Fruit fly (Drosophila melanogaster) whole organism, embryonic: ENCODE measurements around the gene Kmn1.

Experiments
- B-H1 ChIP-seq: fragments of 200-800 bp; sonication (Bioruptor generic); IDR thresholded peaks from 3 replicates; pipeline ENCODE4 v1.3.6; 2022; ENCODE audit warnings: missing biosample characterization, missing genetic modification characterization
- CG10209 ChIP-seq: fragments of 200-800 bp; sonication (Bioruptor generic); optimal IDR thresholded peaks from 3 replicates; lab custom pipeline; 2017; ENCODE audit warnings: missing biosample characterization, mild to moderate bottlenecking, missing genetic modification characterization, missing genetic modification reagents
- CG12104 ChIP-seq: fragments of 200-800 bp; sonication (Bioruptor generic); optimal IDR thresholded peaks from 3 replicates; lab custom pipeline; 2016; ENCODE audit warnings: missing biosample characterization, missing genetic modification characterization
- CG12236 ChIP-seq: fragments of 200-800 bp; sonication (Bioruptor generic); optimal IDR thresholded peaks from 2 replicates; lab custom pipeline; 2016; ENCODE audit warnings: missing biosample characterization, missing genetic modification characterization
- CG12769 ChIP-seq: fragments of 200-800 bp; sonication (Bioruptor generic); optimal IDR thresholded peaks from 2 replicates; lab custom pipeline; 2019; ENCODE audit warnings: missing biosample characterization, mild to moderate bottlenecking, missing genetic modification characterization, moderate library complexity
- CG14710 ChIP-seq: fragments of 200-800 bp; sonication (Bioruptor generic); optimal IDR thresholded peaks from 3 replicates; lab custom pipeline; 2019; ENCODE audit warnings: missing biosample characterization, mild to moderate bottlenecking, missing genetic modification characterization, moderate library complexity
- CG16863 ChIP-seq: fragments of 200-800 bp; sonication (Bioruptor generic); optimal IDR thresholded peaks from 3 replicates; lab custom pipeline; 2016; ENCODE audit warnings: missing biosample characterization, missing genetic modification characterization
- CG1832 ChIP-seq: fragments of 200-800 bp; sonication (Bioruptor generic); optimal IDR thresholded peaks from 2 replicates; lab custom pipeline; 2017; ENCODE audit warnings: missing biosample characterization, mild to moderate bottlenecking, missing genetic modification characterization, inconsistent platforms
- CG2129 ChIP-seq: fragments of 200-800 bp; sonication (Bioruptor generic); IDR thresholded peaks from 2 replicates; pipeline ENCODE4 v1.3.6; 2022; ENCODE audit warnings: missing biosample characterization, missing genetic modification characterization; ENCODE audit not compliant: partially characterized antibody
- CG2875 ChIP-seq: fragments of 200-800 bp; sonication (Bioruptor generic); optimal IDR thresholded peaks from 2 replicates; lab custom pipeline; 2017; ENCODE audit warnings: missing biosample characterization, mild to moderate bottlenecking, missing genetic modification characterization, missing genetic modification reagents
- CG31365 ChIP-seq: fragments of 200-800 bp; sonication (Bioruptor generic); optimal IDR thresholded peaks from 2 replicates; lab custom pipeline; 2018; ENCODE audit warnings: missing biosample characterization, mild to moderate bottlenecking, missing genetic modification characterization
- CG34376 ChIP-seq: fragments of 200-800 bp; sonication (Bioruptor generic); optimal IDR thresholded peaks from 2 replicates; lab custom pipeline; 2018; ENCODE audit warnings: missing biosample characterization, mild to moderate bottlenecking, missing genetic modification characterization
- CG42726 ChIP-seq: fragments of 200-800 bp; sonication (Bioruptor generic); IDR thresholded peaks from 2 replicates; pipeline ENCODE4 v1.3.6; 2022; ENCODE audit warnings: missing biosample characterization, missing genetic modification characterization; ENCODE audit not compliant: partially characterized antibody
- CG6175 ChIP-seq: fragments of 200-800 bp; sonication (Bioruptor generic); IDR thresholded peaks from 3 replicates; pipeline ENCODE4 v1.3.6; 2022; ENCODE audit warnings: missing biosample characterization, missing genetic modification characterization
- CG8388 ChIP-seq: fragments of 200-800 bp; sonication (Bioruptor generic); optimal IDR thresholded peaks from 2 replicates; lab custom pipeline; 2019; ENCODE audit warnings: missing biosample characterization, mild to moderate bottlenecking, missing genetic modification characterization, moderate library complexity
- CG8944 ChIP-seq: fragments of 200-800 bp; sonication (Bioruptor generic); optimal IDR thresholded peaks from 3 replicates; lab custom pipeline; 2016; ENCODE audit warnings: missing biosample characterization, missing genetic modification characterization
- CG9932 ChIP-seq: fragments of 200-800 bp; sonication (Bioruptor generic); IDR thresholded peaks from 2 replicates; pipeline ENCODE4 v1.3.6; 2022; ENCODE audit warnings: missing biosample characterization, missing genetic modification characterization
- Drgx ChIP-seq: fragments of 200-800 bp; sonication (Bioruptor generic); IDR thresholded peaks from 2 replicates; pipeline ENCODE4 v1.3.6; 2022; ENCODE audit warnings: missing biosample characterization, missing genetic modification characterization
- GATAe ChIP-seq: fragments of 200-800 bp; sonication (Bioruptor generic); conservative IDR thresholded peaks from 2 replicates; pipeline ENCODE4 v1.3.6; 2022; ENCODE audit warnings: missing biosample characterization, missing genetic modification characterization
- Hey ChIP-seq: fragments of 200-800 bp; sonication (Bioruptor generic); optimal IDR thresholded peaks from 3 replicates; lab custom pipeline; 2018; ENCODE audit warnings: missing biosample characterization, mild to moderate bottlenecking, missing genetic modification characterization
- Hmr ChIP-seq: fragments of 200-800 bp; sonication (Bioruptor generic); optimal IDR thresholded peaks from 3 replicates; lab custom pipeline; 2017; ENCODE audit warnings: mild to moderate bottlenecking, missing biosample characterization, missing genetic modification reagents, missing genetic modification characterization
- Hr3 ChIP-seq: fragments of 200-800 bp; sonication (Bioruptor generic); optimal IDR thresholded peaks from 3 replicates; lab custom pipeline; 2016; ENCODE audit warnings: missing biosample characterization, missing genetic modification characterization
- Lim3 ChIP-seq: fragments of 200-800 bp; sonication (Bioruptor generic); IDR thresholded peaks from 2 replicates; pipeline ENCODE4 v1.3.6; 2022; ENCODE audit warnings: missing biosample characterization, missing genetic modification characterization
- MTF-1 ChIP-seq: fragments of 200-800 bp; sonication (Bioruptor generic); optimal IDR thresholded peaks from 2 replicates; lab custom pipeline; 2018; ENCODE audit warnings: missing biosample characterization, mild to moderate bottlenecking, missing genetic modification characterization, borderline replicate concordance
- Mad ChIP-seq: fragments of 200-800 bp; sonication (Bioruptor generic); optimal IDR thresholded peaks from 2 replicates; lab custom pipeline; 2016; ENCODE audit warnings: missing biosample characterization, missing genetic modification characterization
- Med ChIP-seq: fragments of 200-800 bp; sonication (Bioruptor generic); peaks from one replicate; lab custom pipeline; 2016; ENCODE audit warnings: missing biosample characterization, missing genetic modification characterization, mild to moderate bottlenecking, inconsistent platforms, moderate library complexity
- NfI ChIP-seq: fragments of 200-800 bp; sonication (Bioruptor generic); optimal IDR thresholded peaks from 3 replicates; lab custom pipeline; 2018; ENCODE audit warnings: missing biosample characterization, mild to moderate bottlenecking, missing genetic modification characterization, moderate library complexity
- Ravus ChIP-seq: fragments of 200-800 bp; sonication (Bioruptor generic); IDR thresholded peaks from 2 replicates; pipeline ENCODE4 v1.3.6; 2022; ENCODE audit warnings: missing biosample characterization, missing genetic modification characterization
- Rfx ChIP-seq: fragments of 200-800 bp; sonication (Bioruptor generic); IDR thresholded peaks from 2 replicates; pipeline ENCODE4 v1.3.6; 2022; ENCODE audit warnings: missing biosample characterization, missing genetic modification characterization
- Sox100B ChIP-seq: fragments of 200-800 bp; sonication (Bioruptor generic); optimal IDR thresholded peaks from 3 replicates; lab custom pipeline; 2018; ENCODE audit warnings: missing biosample characterization, mild to moderate bottlenecking, missing genetic modification characterization
- Taf1 ChIP-seq: fragments of 200-800 bp; sonication (Bioruptor generic); IDR thresholded peaks from 2 replicates; pipeline ENCODE4 v1.3.6; 2022; ENCODE audit warnings: missing biosample characterization, missing genetic modification characterization
- Tbp ChIP-seq: fragments of >200 bp; optimal IDR thresholded peaks from 2 replicates; lab custom pipeline; 2018; ENCODE audit warnings: missing biosample characterization, missing genetic modification characterization
- YL-1 ChIP-seq: fragments of 200-800 bp; sonication (Bioruptor generic); optimal IDR thresholded peaks from 3 replicates; lab custom pipeline; 2017; ENCODE audit warnings: missing biosample characterization, mild to moderate bottlenecking, missing genetic modification characterization
- ac ChIP-seq: fragments of 200-800 bp; sonication (Bioruptor generic); optimal IDR thresholded peaks from 3 replicates; lab custom pipeline; 2017; ENCODE audit warnings: missing biosample characterization, mild to moderate bottlenecking, missing genetic modification characterization
- az2 ChIP-seq: fragments of 200-800 bp; sonication (Bioruptor generic); optimal IDR thresholded peaks from 3 replicates; lab custom pipeline; 2016; ENCODE audit warnings: missing biosample characterization, missing genetic modification characterization
- crol ChIP-seq: fragments of 200-800 bp; sonication (Bioruptor generic); IDR thresholded peaks from 2 replicates; pipeline ENCODE4 v1.3.6; 2022; ENCODE audit warnings: missing biosample characterization, missing genetic modification characterization
- cwo ChIP-seq: fragments of 200-800 bp; sonication (Bioruptor generic); optimal IDR thresholded peaks from 3 replicates; lab custom pipeline; 2017; ENCODE audit warnings: missing biosample characterization, missing genetic modification characterization, mild to moderate bottlenecking, moderate library complexity, missing genetic modification reagents
- en ChIP-seq: fragments of 200-800 bp; sonication (Bioruptor generic); optimal IDR thresholded peaks from 2 replicates; lab custom pipeline; 2016; ENCODE audit warnings: missing biosample characterization, missing genetic modification characterization
- exex ChIP-seq: fragments of 200-800 bp; sonication (Bioruptor generic); optimal IDR thresholded peaks from 4 replicates; lab custom pipeline; 2018; ENCODE audit warnings: missing biosample characterization, mild to moderate bottlenecking, missing genetic modification characterization, moderate library complexity
- fru ChIP-seq: fragments of >200 bp; optimal IDR thresholded peaks from 2 replicates; lab custom pipeline; 2017
- kay ChIP-seq: fragments of 200-800 bp; sonication (Bioruptor generic); optimal IDR thresholded peaks from 2 replicates; lab custom pipeline; 2016; ENCODE audit warnings: missing biosample characterization, missing genetic modification characterization
- lab ChIP-seq: fragments of 200-800 bp; sonication (Bioruptor generic); optimal IDR thresholded peaks from 3 replicates; lab custom pipeline; 2017; ENCODE audit warnings: missing biosample characterization, missing genetic modification characterization, mild to moderate bottlenecking, moderate library complexity, missing genetic modification reagents
- maf-S ChIP-seq: fragments of 200-800 bp; sonication (Bioruptor generic); optimal IDR thresholded peaks from 2 replicates; lab custom pipeline; 2016; ENCODE audit warnings: missing biosample characterization, missing genetic modification characterization
- mirr ChIP-seq: fragments of 200-800 bp; sonication (Bioruptor generic); optimal IDR thresholded peaks from 3 replicates; lab custom pipeline; 2018; ENCODE audit warnings: missing biosample characterization, mild to moderate bottlenecking, missing genetic modification characterization
- oc ChIP-seq: fragments of 200-800 bp; sonication (Bioruptor generic); optimal IDR thresholded peaks from 2 replicates; lab custom pipeline; 2018; ENCODE audit warnings: missing biosample characterization, mild to moderate bottlenecking, missing genetic modification characterization, moderate library complexity
- pita ChIP-seq: fragments of 200-800 bp; sonication (Bioruptor generic); optimal IDR thresholded peaks from 2 replicates; lab custom pipeline; 2017; ENCODE audit warnings: missing biosample characterization, mild to moderate bottlenecking, missing genetic modification characterization
- pzg ChIP-seq: fragments of 200-800 bp; sonication (Bioruptor generic); optimal IDR thresholded peaks from 3 replicates; lab custom pipeline; 2018; ENCODE audit warnings: missing biosample characterization, mild to moderate bottlenecking, missing genetic modification characterization, moderate library complexity
- stc ChIP-seq: fragments of 200-800 bp; sonication (Bioruptor generic); IDR thresholded peaks from 2 replicates; pipeline ENCODE4 v1.3.6; 2022; ENCODE audit warnings: missing biosample characterization, missing genetic modification characterization
- sug ChIP-seq: fragments of 200-800 bp; optimal IDR thresholded peaks from 2 replicates; lab custom pipeline; 2019; ENCODE audit warnings: missing biosample characterization, mild to moderate bottlenecking, missing genetic modification characterization, moderate library complexity
- unpg ChIP-seq: fragments of 200-800 bp; sonication (Bioruptor generic); optimal IDR thresholded peaks from 3 replicates; lab custom pipeline; 2018; ENCODE audit warnings: missing biosample characterization, mild to moderate bottlenecking, missing genetic modification characterization, moderate library complexity
- usp ChIP-seq: fragments of >200 bp; optimal IDR thresholded peaks from 2 replicates; lab custom pipeline; 2017; ENCODE audit warnings: missing biosample characterization, missing genetic modification characterization
- z ChIP-seq: fragments of 200-800 bp; sonication (Bioruptor generic); IDR thresholded peaks from 3 replicates; pipeline ENCODE4 v1.3.6; 2022; ENCODE audit warnings: missing biosample characterization, missing genetic modification characterization
- zen ChIP-seq: fragments of 200-800 bp; sonication (Bioruptor generic); optimal IDR thresholded peaks from 3 replicates; lab custom pipeline; 2018; ENCODE audit warnings: missing biosample characterization, mild to moderate bottlenecking, missing genetic modification characterization, moderate library complexity

The Kmn1 gene

dm6 chrX:11621315-11621865 lies 49.1 kb upstream of the Kmn1 start (continued):
- TF ChIP-seq CG31365 (no peak), oc (tag; lab: Kevin White, UChicago) (no peak), Hey (no peak), CG12104 (GFP tag; lab: Kevin White, UChicago) (no peak), maf-S (GFP tag; lab: Kevin White, UChicago) (no peak), Hmr (GFP tag; lab: Kevin White, UChicago) (no peak), exex (tag; lab: Kevin White, UChicago) (no peak), usp (no peak), fru (no peak), kay (GFP tag; lab: Kevin White, UChicago) (no peak), NfI (GFP tag; lab: Kevin White, UChicago) (no peak), az2 (GFP tag; lab: Kevin White, UChicago) (no peak), CG8944 (GFP tag; lab: Kevin White, UChicago) (no peak), YL-1 (GFP tag; lab: Kevin White, UChicago) (no peak), Tbp (GFP tag; lab: Kevin White, UChicago) (no peak), Lim3 (GFP tag; lab: Robert Waterston, UW) (no peak), B-H1 (no peak), CG42726 (no peak), CG2129 (GFP tag; lab: Robert Waterston, UW) (peak; percentile 36), CG14710 (tag; lab: Kevin White, UChicago) (no peak), mirr (no peak), stc (GFP tag; lab: Robert Waterston, UW) (no peak), CG9932 (GFP tag; lab: Robert Waterston, UW) (no peak), Hr3 (GFP tag; lab: Kevin White, UChicago) (no peak), CG12236 (GFP tag; lab: Kevin White, UChicago) (no peak), zen (tag; lab: Kevin White, UChicago) (no peak), MTF-1 (no peak), crol (no peak), Taf1 (GFP tag; lab: Robert Waterston, UW) (no peak), z (GFP tag; lab: Robert Waterston, UW) (no peak), unpg (GFP tag; lab: Kevin White, UChicago) (no peak), Mad (GFP tag; lab: Kevin White, UChicago) (no peak), CG6175 (GFP tag; lab: Robert Waterston, UW) (no peak), Ravus (no peak), cwo (GFP tag; lab: Kevin White, UChicago) (no peak), CG2875 (GFP tag; lab: Kevin White, UChicago) (no peak), Drgx (GFP tag; lab: Robert Waterston, UW) (no peak), CG16863 (GFP tag; lab: Kevin White, UChicago) (no peak), GATAe (GFP tag; lab: Robert Waterston, UW) (no peak), CG8388 (GFP tag; lab: Kevin White, UChicago) (no peak), en (GFP tag; lab: Kevin White, UChicago) (no peak), ac (no peak)

dm6 chrX:11620527-11620926 lies 48.3 kb upstream of the Kmn1 start:
- TF ChIP-seq CG34376 (GFP tag; lab: Kevin White, UChicago), result peak; percentile 90
- TF ChIP-seq CG1832 (GFP tag; lab: Kevin White, UChicago), result peak; percentile 26
- TF ChIP-seq lab (GFP tag; lab: Kevin White, UChicago), result peak; percentile 17
- peak; percentile 18; the same call in 1 of the 2 replicates for TF ChIP-seq Rfx (GFP tag; lab: Robert Waterston, UW)
- peak; percentile 52 for TF ChIP-seq exex (tag; lab: Kevin White, UChicago)
- peak; percentile 50 for TF ChIP-seq sug (tag; lab: Kevin White, UChicago)
- peak; percentile 40 for TF ChIP-seq Med (GFP tag; lab: Kevin White, UChicago)
- peak; percentile 77 for TF ChIP-seq GATAe (GFP tag; lab: Robert Waterston, UW)
- no peak for TF ChIP-seq Sox100B (GFP tag; lab: Kevin White, UChicago)
- TF ChIP-seq CG12769 (tag; lab: Kevin White, UChicago), result no peak
- peak; percentile 96 for TF ChIP-seq crol
- peak; percentile 5 for TF ChIP-seq pzg (GFP tag; lab: Kevin White, UChicago)
- no peak for TF ChIP-seq pita (GFP tag; lab: Kevin White, UChicago)
- TF ChIP-seq mirr, result peak; percentile 66
- TF ChIP-seq CG10209 (GFP tag; lab: Kevin White, UChicago), result no peak
